Fruit fly (Drosophila melanogaster) whole organism, prepupa: Measurements from ENCODE around the gene bgm.

Experiments used
- CG11294 ChIP-seq: fragments of 200-800 bp; sonication (Bioruptor generic); IDR thresholded peaks from 2 replicates; pipeline ENCODE4 v1.3.6; 2022; ENCODE audit warnings: missing biosample characterization, missing genetic modification characterization
- CG16779 ChIP-seq: fragments of 200-800 bp; sonication (Bioruptor generic); optimal IDR thresholded peaks from 3 replicates; lab custom pipeline; 2017; ENCODE audit warnings: missing biosample characterization, mild to moderate bottlenecking, missing genetic modification characterization
- CG6854 ChIP-seq: fragments of 200-800 bp; sonication (Bioruptor generic); optimal IDR thresholded peaks from 2 replicates; lab custom pipeline; 2017; ENCODE audit warnings: missing biosample characterization, mild to moderate bottlenecking, missing genetic modification characterization
- Eip75B ChIP-seq: fragments of 200-800 bp; sonication (Bioruptor generic); optimal IDR thresholded peaks from 3 replicates; lab custom pipeline; 2016; ENCODE audit warnings: missing biosample characterization, missing genetic modification characterization
- Eip93F ChIP-seq: fragments of 200-800 bp; sonication (Bioruptor generic); optimal IDR thresholded peaks from 2 replicates; lab custom pipeline; 2016; ENCODE audit warnings: missing biosample characterization, mild to moderate bottlenecking, missing genetic modification characterization
- Hr38 ChIP-seq: sonication (Bioruptor generic); optimal IDR thresholded peaks from 2 replicates; lab custom pipeline; 2016; ENCODE audit warnings: missing biosample characterization, missing genetic modification characterization
- Hr39 ChIP-seq: fragments of 200-800 bp; sonication (Bioruptor generic); optimal IDR thresholded peaks from 2 replicates; lab custom pipeline; 2016; ENCODE audit warnings: missing biosample characterization, missing genetic modification characterization
- ss ChIP-seq, 2 experiments: fragments of 200-800 bp; sonication (Bioruptor generic); optimal IDR thresholded peaks; 2 replicates in 1 of 2; 3 replicates in 1 of 2; lab custom pipeline; 2017 to 2018; ENCODE audit warnings: mild to moderate bottlenecking in 2 of 2, missing biosample characterization in 2 of 2, missing genetic modification characterization in 2 of 2, moderate library complexity in 1 of 2

dm6 chr2L:14025485-14025933 lies 12.7 kb downstream of the bgm start:
- TF ChIP-seq Eip93F (no peak), Hr39 (GFP tag; lab: Kevin White, UChicago) (no peak), CG11294 (no peak), Eip75B (GFP tag; lab: Kevin White, UChicago) (no peak), ss (GFP tag; optimal IDR thresholded peaks at IDR 0.05; lab: Kevin White, UChicago) (no peak), CG16779 (tag; lab: Kevin White, UChicago) (no peak), CG6854 (GFP tag; lab: Kevin White, UChicago) (no peak), Hr38 (no peak)
